Fruit fly (Drosophila melanogaster) whole organism, pupa: Measurements from ENCODE around the gene dy.

Experiments used
- CG10348 ChIP-seq: fragments of 200-800 bp; sonication (Bioruptor generic); IDR thresholded peaks from 2 replicates; pipeline ENCODE4 v1.3.6; 2022; ENCODE audit warnings: missing biosample characterization, missing genetic modification characterization
- CG12605 ChIP-seq: fragments of 200-800 bp; sonication (Bioruptor generic); IDR thresholded peaks from 2 replicates; pipeline ENCODE4 v1.3.6; 2022; ENCODE audit warnings: missing biosample characterization, missing genetic modification characterization
- CG13204 ChIP-seq: fragments of 200-800 bp; sonication (Bioruptor generic); optimal IDR thresholded peaks from 2 replicates; lab custom pipeline; 2018; ENCODE audit warnings: missing biosample characterization, mild to moderate bottlenecking, missing genetic modification characterization, moderate library complexity
- CG14655 ChIP-seq: fragments of 200-800 bp; sonication (Bioruptor generic); optimal IDR thresholded peaks from 3 replicates; lab custom pipeline; 2017; ENCODE audit warnings: mild to moderate bottlenecking, missing biosample characterization, missing genetic modification reagents, missing genetic modification characterization
- CG15710 ChIP-seq: fragments of 200-800 bp; sonication (Bioruptor generic); optimal IDR thresholded peaks from 2 replicates; lab custom pipeline; 2018; ENCODE audit warnings: missing biosample characterization, mild to moderate bottlenecking, missing genetic modification characterization, moderate library complexity
- CG17806 ChIP-seq: fragments of 200-800 bp; sonication (Bioruptor generic); optimal IDR thresholded peaks from 2 replicates; lab custom pipeline; 2018; ENCODE audit warnings: missing biosample characterization, mild to moderate bottlenecking, missing genetic modification characterization, moderate library complexity
- CG32121 ChIP-seq: fragments of 200-800 bp; sonication (Bioruptor generic); IDR thresholded peaks from 2 replicates; pipeline ENCODE4 v1.3.6; 2022; ENCODE audit warnings: missing biosample characterization, missing genetic modification characterization
- CG34367 ChIP-seq: fragments of 200-800 bp; sonication (Bioruptor generic); optimal IDR thresholded peaks from 2 replicates; lab custom pipeline; 2018; ENCODE audit warnings: missing biosample characterization, mild to moderate bottlenecking, missing genetic modification characterization
- CG4496 ChIP-seq: fragments of 200-800 bp; sonication (Bioruptor generic); IDR thresholded peaks from 3 replicates; pipeline ENCODE4 v1.3.6; 2022; ENCODE audit warnings: missing biosample characterization, missing genetic modification characterization
- CG8159 ChIP-seq: fragments of 200-800 bp; sonication (Bioruptor generic); optimal IDR thresholded peaks from 3 replicates; lab custom pipeline; 2018; ENCODE audit warnings: missing biosample characterization, mild to moderate bottlenecking, missing genetic modification characterization, moderate library complexity
- CG8301 ChIP-seq: fragments of 200-800 bp; sonication (Bioruptor generic); optimal IDR thresholded peaks from 2 replicates; lab custom pipeline; 2018; ENCODE audit warnings: missing biosample characterization, mild to moderate bottlenecking, missing genetic modification characterization
- CG9948 ChIP-seq: fragments of 200-800 bp; sonication (Bioruptor generic); optimal IDR thresholded peaks from 2 replicates; lab custom pipeline; 2018; ENCODE audit warnings: missing biosample characterization, mild to moderate bottlenecking, missing genetic modification characterization, moderate library complexity
- D1 ChIP-seq: fragments of 200-800 bp; sonication (Bioruptor generic); optimal IDR thresholded peaks from 2 replicates; lab custom pipeline; 2018; ENCODE audit warnings: missing biosample characterization, mild to moderate bottlenecking, missing genetic modification characterization, moderate library complexity
- EcR ChIP-seq: fragments of 200-800 bp; sonication (Bioruptor generic); optimal IDR thresholded peaks from 3 replicates; lab custom pipeline; 2019; ENCODE audit warnings: missing biosample characterization, missing genetic modification characterization, mild to moderate bottlenecking, moderate library complexity, missing genetic modification reagents
- Ets98B ChIP-seq: fragments of 200-800 bp; sonication (Bioruptor generic); IDR thresholded peaks from 2 replicates; pipeline ENCODE4 v1.3.6; 2022; ENCODE audit warnings: missing biosample characterization, missing genetic modification characterization
- Pif1A ChIP-seq: fragments of 200-800 bp; sonication (Bioruptor generic); optimal IDR thresholded peaks from 3 replicates; lab custom pipeline; 2016; ENCODE audit warnings: missing biosample characterization, missing genetic modification characterization
- Pif1B ChIP-seq: fragments of 200-800 bp; sonication (Bioruptor generic); optimal IDR thresholded peaks from 3 replicates; lab custom pipeline; 2016; ENCODE audit warnings: missing biosample characterization, missing genetic modification characterization
- Snoo ChIP-seq: fragments of 200-800 bp; sonication (Bioruptor generic); optimal IDR thresholded peaks from 3 replicates; lab custom pipeline; 2017; ENCODE audit warnings: missing biosample characterization, mild to moderate bottlenecking, missing genetic modification characterization, inconsistent platforms
- fd96Ca ChIP-seq: fragments of 200-800 bp; sonication (Bioruptor generic); IDR thresholded peaks from 3 replicates; pipeline ENCODE4 v1.3.6; 2022; ENCODE audit warnings: missing biosample characterization, missing genetic modification characterization
- gl ChIP-seq: fragments of 200-800 bp; sonication (Bioruptor generic); optimal IDR thresholded peaks from 2 replicates; lab custom pipeline; 2018; ENCODE audit warnings: missing biosample characterization, mild to moderate bottlenecking, missing genetic modification characterization
- rn ChIP-seq: fragments of 200-800 bp; sonication (Bioruptor generic); IDR thresholded peaks from 2 replicates; pipeline ENCODE4 v1.3.6; 2022; ENCODE audit warnings: missing biosample characterization, missing genetic modification characterization

The dy gene

DNA sequence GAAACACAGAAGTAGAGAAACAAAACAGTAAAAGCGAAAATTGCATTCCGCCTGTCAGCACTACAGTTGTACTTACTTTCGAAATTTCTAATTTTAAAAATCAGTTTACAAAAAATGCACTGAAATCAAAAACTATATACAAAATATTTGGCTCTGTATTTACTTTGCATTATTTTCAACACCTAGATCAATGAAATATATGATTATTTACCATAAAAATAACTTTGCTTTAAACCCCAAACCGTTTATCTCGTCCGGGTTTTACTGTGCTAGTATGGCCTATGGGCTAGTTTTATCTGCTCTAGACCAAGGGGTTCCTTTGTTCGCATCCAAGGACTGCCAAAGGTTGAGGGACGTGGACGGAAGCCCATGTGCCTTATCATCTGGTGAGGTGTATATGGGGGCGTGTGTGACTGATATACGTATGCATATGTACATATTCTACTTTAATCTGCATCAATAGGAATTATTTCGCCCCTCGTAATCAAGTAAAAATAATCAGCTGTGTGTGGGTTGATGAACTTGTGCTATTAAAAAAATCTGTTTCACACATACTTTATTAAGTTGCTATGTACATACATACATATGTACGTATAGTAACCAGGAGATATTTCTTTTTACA, 40.8 kb upstream of the dy start:
- peak; percentile 43 for TF ChIP-seq CG14655 (GFP tag; lab: Kevin White, UChicago)
- peak; percentile 56; the same call in 2 of the 3 replicates for TF ChIP-seq CG4496 (GFP tag; lab: Robert Waterston, UW)
- no peak for TF ChIP-seq CG10348 (GFP tag; lab: Robert Waterston, UW)
- TF ChIP-seq CG8301 (tag; lab: Kevin White, UChicago), result peak; percentile 1
- no peak for TF ChIP-seq CG15710
- peak; percentile 2 for TF ChIP-seq CG8159 (tag; lab: Kevin White, UChicago)
- peak; percentile 90 for TF ChIP-seq EcR (GFP tag; lab: Kevin White, UChicago)

DNA sequence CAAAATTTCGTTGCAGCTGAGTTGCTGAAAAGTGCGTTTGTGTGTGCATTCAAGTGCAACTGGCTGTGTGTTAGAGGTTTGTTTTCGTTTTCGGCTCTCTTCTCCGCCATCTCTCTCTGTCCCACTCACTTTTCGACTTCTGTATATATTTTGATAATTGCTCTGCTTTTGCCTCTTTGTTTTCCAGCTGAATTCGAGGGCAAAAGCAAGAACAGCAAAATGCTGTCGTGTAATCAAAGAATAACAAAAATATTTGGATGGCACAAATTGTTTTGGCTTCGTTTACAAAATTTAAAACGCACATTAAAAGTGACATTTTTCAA, 40.1 kb upstream of the dy start:
- no peak for TF ChIP-seq Snoo

DNA sequence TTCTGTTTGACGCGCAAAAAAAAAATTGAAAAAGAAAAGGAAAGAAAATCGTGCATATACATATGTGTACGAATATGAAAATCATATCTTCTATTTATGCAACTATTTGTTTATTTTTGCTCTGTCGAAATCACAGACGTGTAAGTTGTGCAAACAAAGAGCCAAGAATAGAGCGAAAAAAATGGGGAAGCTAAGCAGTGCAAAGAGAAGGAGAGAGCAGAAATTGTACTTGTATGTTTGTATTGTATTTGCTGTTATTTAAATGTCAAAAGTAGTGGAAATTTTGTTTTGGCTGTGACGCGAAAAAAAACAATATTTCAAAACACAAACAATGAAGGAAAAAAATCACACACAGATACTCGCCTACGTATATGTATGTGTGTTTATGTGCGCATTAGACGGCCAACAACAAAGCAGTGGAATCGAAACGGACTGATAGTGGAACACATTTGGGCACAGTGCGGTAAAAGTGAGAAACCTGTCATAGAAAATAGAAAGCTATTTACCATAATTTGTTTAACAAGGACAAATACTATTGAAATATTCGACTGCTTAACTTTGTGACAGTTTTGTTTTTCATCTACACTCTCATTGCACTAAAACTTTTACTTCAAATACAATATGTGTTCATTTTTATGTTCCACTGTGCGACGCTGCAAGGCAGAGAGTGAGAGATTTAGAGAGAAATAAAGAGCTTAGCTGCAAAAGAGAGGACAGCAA, 39.6 kb upstream of the dy start:
- no peak for TF ChIP-seq EcR (GFP tag; lab: Kevin White, UChicago)
- TF ChIP-seq CG9948 (tag; lab: Kevin White, UChicago), result peak; percentile 91
- TF ChIP-seq CG8159 (tag; lab: Kevin White, UChicago), result peak; percentile 87
- peak; percentile 34 for TF ChIP-seq D1 (tag; lab: Kevin White, UChicago)
- TF ChIP-seq rn, result peak; percentile 91
- TF ChIP-seq Snoo, result peak; percentile 89
- TF ChIP-seq gl (tag; lab: Kevin White, UChicago), result peak; percentile 86
- TF ChIP-seq Ets98B (GFP tag; lab: Robert Waterston, UW), result peak; percentile 98
- peak; percentile 53 for TF ChIP-seq CG13204 (GFP tag; lab: Kevin White, UChicago)
- peak; percentile 97 for TF ChIP-seq Pif1A (GFP tag; lab: Kevin White, UChicago)
- TF ChIP-seq CG15710, result peak; percentile 82
- peak; percentile 97 for TF ChIP-seq CG32121 (GFP tag; lab: Robert Waterston, UW)
- TF ChIP-seq CG4496 (GFP tag; lab: Robert Waterston, UW), result peak; percentile 98
- TF ChIP-seq CG10348 (GFP tag; lab: Robert Waterston, UW), result peak; percentile 82
- TF ChIP-seq fd96Ca (GFP tag; lab: Robert Waterston, UW), result peak; percentile 97
- peak; percentile 90 for TF ChIP-seq Pif1B (GFP tag; lab: Kevin White, UChicago)
- TF ChIP-seq CG12605 (GFP tag; lab: Robert Waterston, UW), result peak; percentile 96
- TF ChIP-seq CG8301 (tag; lab: Kevin White, UChicago), result peak; percentile 96
- TF ChIP-seq CG17806, result peak; percentile 92
- peak; percentile 96 for TF ChIP-seq CG14655 (GFP tag; lab: Kevin White, UChicago)
- TF ChIP-seq CG34367, result peak; percentile 89

DNA sequence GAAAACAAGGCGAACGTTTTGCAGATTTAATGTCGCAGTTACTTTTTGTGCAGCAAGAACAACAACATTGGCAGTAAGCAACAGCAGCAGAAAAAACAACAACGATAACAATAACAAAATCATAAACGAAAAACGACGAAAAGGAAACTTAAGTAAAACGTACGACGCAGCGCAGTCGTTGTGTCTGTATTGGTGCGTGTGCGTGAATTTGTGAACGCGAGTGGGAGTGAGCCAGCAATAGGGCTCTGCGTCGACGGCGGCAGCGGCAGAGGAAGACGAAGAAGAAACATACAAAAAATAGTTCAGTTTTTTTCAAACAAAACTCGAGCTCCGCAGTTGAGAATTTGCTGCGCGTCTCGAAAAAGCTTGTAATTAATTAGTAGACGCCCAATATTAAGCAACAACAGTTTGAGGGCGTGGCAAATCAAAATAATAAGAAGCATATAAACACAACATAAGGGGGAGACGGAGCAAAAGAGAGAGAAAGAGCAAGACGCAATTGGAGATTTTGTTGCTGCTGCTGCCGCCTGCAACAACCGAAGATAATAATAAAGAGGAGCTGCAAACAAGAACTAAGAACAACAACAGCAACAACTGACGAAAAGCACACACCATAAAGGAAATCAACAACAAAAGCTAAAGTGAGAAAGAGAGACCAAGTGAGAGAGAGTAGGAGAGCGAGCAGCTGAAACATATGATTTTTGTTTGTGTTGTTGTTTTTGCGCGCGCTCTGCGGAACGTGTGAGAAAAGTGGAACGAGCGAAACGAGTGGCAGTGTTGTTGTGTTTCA, 38.8 kb upstream of the dy start:
- TF ChIP-seq D1 (tag; lab: Kevin White, UChicago) (no peak), CG10348 (GFP tag; lab: Robert Waterston, UW) (no peak), CG12605 (GFP tag; lab: Robert Waterston, UW) (0 out of 2 replicates have a peak, but pooled peaks have one; percentile 6), Snoo (no peak), CG4496 (GFP tag; lab: Robert Waterston, UW) (no peak; the same call in 2 of the 3 replicates), CG17806 (no peak), CG34367 (no peak), Ets98B (GFP tag; lab: Robert Waterston, UW) (peak; percentile 22; the same call in 1 of the 2 replicates), fd96Ca (GFP tag; lab: Robert Waterston, UW) (peak; percentile 48; the same call in 1 of the 3 replicates), rn (no peak), CG15710 (no peak), CG14655 (GFP tag; lab: Kevin White, UChicago) (no peak), CG13204 (GFP tag; lab: Kevin White, UChicago) (peak; percentile 22), gl (tag; lab: Kevin White, UChicago) (peak; percentile 19)
- TF ChIP-seq, all 21 proteins: peak for 5

DNA sequence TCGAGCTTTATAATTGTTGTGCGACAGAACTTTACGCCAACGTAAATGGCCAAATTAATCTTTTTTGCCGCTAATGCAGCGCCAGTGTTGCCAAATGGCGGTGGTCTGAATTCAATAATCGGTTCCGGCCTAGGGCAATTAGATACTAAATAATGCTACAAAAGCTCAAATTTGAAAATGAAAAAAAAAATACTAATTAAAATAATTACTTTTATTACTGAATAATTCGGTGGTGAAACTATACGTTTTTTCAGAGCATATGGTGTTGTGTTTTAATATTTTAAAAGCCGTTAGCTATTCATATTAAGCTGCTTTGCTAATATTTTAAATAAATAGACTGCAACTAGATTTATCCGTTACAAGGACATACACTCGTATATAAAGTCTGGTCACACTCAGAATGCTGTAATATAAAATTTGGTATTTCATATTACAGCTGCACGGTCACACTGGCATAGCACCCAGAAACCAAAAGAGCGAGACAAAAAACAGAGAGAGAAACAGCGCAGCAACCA, 37.9 kb upstream of the dy start, which contains the start of the genes CG1578 and rudhira:
TSS of gene CG1578 (minus strand) at position 118 of the 515 bp plus-strand sequence.
TSS of gene rudhira (plus strand) at position 465 of the 515 bp plus-strand sequence.
- TF ChIP-seq CG12605 (GFP tag; lab: Robert Waterston, UW), result no peak
- no peak for TF ChIP-seq CG9948 (tag; lab: Kevin White, UChicago)
- no peak for TF ChIP-seq D1 (tag; lab: Kevin White, UChicago)
- TF ChIP-seq CG34367, result no peak
- TF ChIP-seq Pif1A (GFP tag; lab: Kevin White, UChicago), result no peak
- no peak for TF ChIP-seq rn
- TF ChIP-seq CG17806, result no peak
- no peak for TF ChIP-seq EcR (GFP tag; lab: Kevin White, UChicago)
- no peak for TF ChIP-seq CG13204 (GFP tag; lab: Kevin White, UChicago)
- no peak for TF ChIP-seq Pif1B (GFP tag; lab: Kevin White, UChicago)
- no peak for TF ChIP-seq CG14655 (GFP tag; lab: Kevin White, UChicago)
- TF ChIP-seq Snoo, result no peak
